Worm (Caenorhabditis elegans): ENCODE results near the gene emb-8.
A peak's percentile ranks its signal among the peaks of the same experiment; 100 is the strongest.

emb-8 gene

DNA sequence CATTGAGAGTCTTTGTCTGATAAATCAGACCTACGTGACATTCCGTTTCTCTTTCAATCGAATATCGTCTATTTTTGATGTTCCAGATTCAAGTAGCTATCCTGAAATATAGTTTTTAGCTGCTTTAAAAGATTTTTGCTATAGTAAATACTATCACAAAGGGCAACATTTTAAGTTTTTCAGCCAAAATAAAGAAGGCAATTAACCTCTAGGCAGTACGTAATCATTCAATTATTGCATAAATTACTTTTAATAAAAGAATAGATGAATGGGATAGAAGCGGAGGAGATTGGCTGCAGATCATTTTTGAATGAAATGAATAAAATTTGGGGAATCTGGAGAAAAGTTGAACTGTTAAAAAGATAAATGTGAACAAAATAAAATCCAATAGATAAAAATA lies 29.8 kb downstream of the emb-8 start, which contains the start of gene ulp-1:
TSS of gene ulp-1 (minus strand) at position 101 of the 400 bp plus-strand sequence.
- TF ChIP-seq ztf-4 (tag; optimal IDR thresholded peaks at IDR 0.05) (no peak), egl-27 (tag; optimal IDR thresholded peaks at IDR 0.05) (no peak), ama-1 (optimal IDR thresholded peaks at IDR 0.05) (no peak), eor-1 (tag; optimal IDR thresholded peaks at IDR 0.05) (no peak), fkh-10 (GFP tag; optimal IDR thresholded peaks at IDR 0.05) (no peak), nhr-23 (tag; optimal IDR thresholded peaks at IDR 0.05) (no peak), lin-39 (tag; optimal IDR thresholded peaks at IDR 0.05) (no peak), nhr-76 (tag; optimal IDR thresholded peaks at IDR 0.05) (no peak)

DNA sequence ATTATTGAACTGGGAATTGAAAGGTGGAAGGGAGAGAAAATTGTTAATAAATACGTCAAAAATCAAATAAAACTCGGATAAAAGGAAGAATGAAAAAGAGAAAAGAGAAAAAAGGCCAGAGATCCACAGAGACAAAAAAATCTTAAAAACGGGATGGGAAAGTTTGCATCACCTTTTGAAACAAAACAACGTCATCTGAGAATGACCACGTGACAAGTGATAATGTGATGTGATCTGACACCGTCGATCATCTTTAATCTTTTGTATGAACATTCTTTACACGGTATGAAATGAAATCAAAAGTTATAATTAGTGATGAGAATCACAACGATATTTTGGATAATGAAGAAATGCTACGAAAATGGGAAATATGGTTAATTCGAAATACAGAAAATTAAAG lies 33.7 kb downstream of the emb-8 start:
- TF ChIP-seq nhr-25 (tag; optimal IDR thresholded peaks at IDR 0.05), result peak; percentile 29
- no peak for TF ChIP-seq unc-39 (tag; optimal IDR thresholded peaks at IDR 0.05)
- TF ChIP-seq nhr-43 (tag; optimal IDR thresholded peaks at IDR 0.05; ENCODE audit: poor library complexity, severe bottlenecking), result peak; percentile 68

DNA sequence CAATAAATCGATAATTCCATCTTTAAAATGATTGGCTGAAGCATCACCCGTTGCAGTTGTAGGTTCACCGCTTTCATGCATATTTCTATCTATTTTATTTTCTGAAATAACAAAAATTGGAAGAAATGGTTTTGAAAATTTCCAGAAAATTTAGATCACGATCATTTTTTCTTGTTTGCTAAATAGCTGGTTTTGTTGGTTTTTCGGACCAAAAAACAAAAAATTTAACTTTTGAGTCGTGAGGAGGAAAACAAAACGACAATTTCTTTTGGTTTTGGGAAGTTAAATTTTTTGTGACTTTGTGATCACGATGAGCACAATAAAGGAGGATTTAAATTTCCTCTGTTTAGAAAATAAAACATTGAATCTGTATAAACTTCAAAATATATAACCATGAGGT lies 34.3 kb downstream of the emb-8 start, which contains the start of gene T10F2.2:
TSS of gene T10F2.2 (minus strand) at position 101 of the 400 bp plus-strand sequence.
- TF ChIP-seq nhr-67 (tag; optimal IDR thresholded peaks at IDR 0.05), result no peak
- TF ChIP-seq elt-3 (tag; optimal IDR thresholded peaks at IDR 0.05), result no peak
- TF ChIP-seq nfya-1 (tag; optimal IDR thresholded peaks at IDR 0.05; ENCODE audit: insufficient read depth), result no peak
- no peak for TF ChIP-seq skn-1 (tag; optimal IDR thresholded peaks at IDR 0.05)
- TF ChIP-seq nhr-28 (tag; optimal IDR thresholded peaks at IDR 0.05), result no peak
- TF ChIP-seq elt-1 (tag; optimal IDR thresholded peaks at IDR 0.05), result no peak
- TF ChIP-seq unc-39 (tag; optimal IDR thresholded peaks at IDR 0.05), result no peak
- TF ChIP-seq nhr-76 (tag; optimal IDR thresholded peaks at IDR 0.05), result no peak
- TF ChIP-seq lsy-12 (tag; optimal IDR thresholded peaks at IDR 0.05), result no peak
- no peak for TF ChIP-seq ama-1 (optimal IDR thresholded peaks at IDR 0.05)
- no peak for TF ChIP-seq nhr-43 (tag; optimal IDR thresholded peaks at IDR 0.05; ENCODE audit: poor library complexity, severe bottlenecking)
- TF ChIP-seq ZK546.5 (tag; optimal IDR thresholded peaks at IDR 0.05), result no peak
- no peak for TF ChIP-seq ceh-28 (tag; optimal IDR thresholded peaks at IDR 0.05)
- TF ChIP-seq fkh-10 (GFP tag; optimal IDR thresholded peaks at IDR 0.05), result no peak
- TF ChIP-seq zag-1 (tag; optimal IDR thresholded peaks at IDR 0.05), result no peak

DNA sequence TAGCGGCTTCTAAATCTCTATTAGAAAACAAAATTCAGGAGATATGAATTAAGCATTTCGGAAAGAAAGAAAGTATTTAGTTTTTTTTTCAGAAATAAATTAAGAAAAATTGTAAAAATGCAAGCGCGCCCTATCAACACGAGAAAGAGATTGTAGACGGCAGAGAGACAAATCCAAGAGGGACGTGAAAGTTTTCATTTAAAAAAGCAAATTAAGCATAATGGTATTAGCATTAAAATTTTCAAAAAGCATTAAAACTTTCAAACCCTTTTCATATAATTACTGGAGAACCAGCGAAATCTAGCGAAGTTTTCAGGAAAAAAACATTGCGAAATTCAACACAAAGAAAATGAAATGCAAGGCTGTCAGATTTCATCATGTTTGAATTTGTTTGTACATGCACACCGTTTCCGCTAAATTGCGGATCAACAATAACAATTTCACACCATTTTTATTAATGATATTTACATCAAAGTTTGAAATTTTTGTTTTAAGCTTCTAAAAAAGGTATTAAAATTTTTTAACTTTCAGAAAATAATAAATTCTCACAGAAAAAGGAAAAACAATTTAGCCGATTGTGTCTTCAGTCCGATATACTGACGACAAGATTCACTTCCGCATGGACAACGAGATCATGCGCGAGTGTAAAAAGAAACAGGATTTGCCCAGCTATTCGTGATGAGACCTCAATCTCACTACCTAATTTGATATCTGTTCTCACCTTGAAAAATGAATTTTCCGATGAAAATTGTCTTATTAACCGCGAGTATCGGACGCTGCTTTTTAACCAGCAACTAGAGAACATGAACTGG lies 36.5 kb downstream of the emb-8 start, which contains the start of gene gars-1:
TSS of gene gars-1 (minus strand) at position 808 of the 812 bp plus-strand sequence.
- TF ChIP-seq pha-4 (tag; optimal IDR thresholded peaks at IDR 0.05) (peak; percentile 4), fkh-10 (GFP tag; optimal IDR thresholded peaks at IDR 0.05) (no peak), fkh-2 (tag; optimal IDR thresholded peaks at IDR 0.05) (no peak), nhr-25 (tag; optimal IDR thresholded peaks at IDR 0.05) (peak; percentile 52), nfya-1 (tag; optimal IDR thresholded peaks at IDR 0.05; ENCODE audit: insufficient read depth) (peak; percentile 36), lin-15B (tag; optimal IDR thresholded peaks at IDR 0.05) (peak; percentile 37), ama-1 (optimal IDR thresholded peaks at IDR 0.05) (peak; percentile 75)

DNA sequence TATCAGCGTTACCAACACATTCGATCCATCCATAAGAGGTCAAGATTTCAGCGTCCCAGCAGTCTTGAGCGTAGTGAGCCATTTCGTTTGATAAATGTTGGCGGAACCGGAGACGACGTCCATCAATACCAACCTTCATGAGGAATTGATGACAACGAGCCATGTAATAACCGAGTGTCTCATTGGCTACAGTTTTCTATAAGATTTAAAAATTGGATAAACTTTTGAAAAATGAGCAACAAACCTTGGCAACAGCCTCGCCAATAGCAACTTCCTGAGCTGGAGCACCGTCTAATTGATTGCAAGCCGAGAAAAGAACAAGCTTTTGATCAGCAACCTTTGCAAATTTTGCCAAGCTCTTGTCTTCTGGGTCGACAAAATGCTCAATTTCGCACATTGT lies 38.7 kb downstream of the emb-8 start:
- no peak for TF ChIP-seq nhr-11 (tag; optimal IDR thresholded peaks at IDR 0.05)
- TF ChIP-seq nhr-25 (tag; optimal IDR thresholded peaks at IDR 0.05), result no peak
- no peak for TF ChIP-seq nhr-77 (tag; optimal IDR thresholded peaks at IDR 0.05)
- TF ChIP-seq lin-15B (tag; optimal IDR thresholded peaks at IDR 0.05), result no peak
- no peak for TF ChIP-seq fos-1 (tag; optimal IDR thresholded peaks at IDR 0.05)
- no peak for TF ChIP-seq ztf-11 (tag; optimal IDR thresholded peaks at IDR 0.05)
- no peak for TF ChIP-seq egl-27 (tag; optimal IDR thresholded peaks at IDR 0.05)
- no peak for TF ChIP-seq jun-1 (tag; optimal IDR thresholded peaks at IDR 0.05)
- no peak for TF ChIP-seq nhr-67 (tag; optimal IDR thresholded peaks at IDR 0.05)
- TF ChIP-seq elt-1 (tag; optimal IDR thresholded peaks at IDR 0.05), result no peak
- no peak for TF ChIP-seq skn-1 (tag; optimal IDR thresholded peaks at IDR 0.05)
- no peak for TF ChIP-seq ZK546.5 (tag; optimal IDR thresholded peaks at IDR 0.05)

DNA sequence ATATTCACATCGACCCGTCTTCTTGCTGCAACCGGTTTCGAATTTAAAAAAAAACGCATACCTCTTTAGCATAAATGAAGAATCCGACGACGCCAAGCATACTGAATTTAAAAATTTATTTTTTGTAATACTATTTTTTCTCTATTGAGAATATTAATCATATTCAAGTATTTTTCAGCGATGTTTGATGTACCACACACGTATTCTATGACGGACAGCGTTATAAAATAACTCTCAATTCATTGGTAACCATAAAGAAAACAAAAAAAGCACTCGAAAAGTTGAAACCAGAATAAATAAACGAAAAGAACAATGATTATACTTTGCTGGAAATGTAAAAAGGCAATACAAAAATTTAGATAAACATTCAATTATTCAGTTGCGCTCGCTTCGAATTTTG lies 40.0 kb downstream of the emb-8 start, which contains the start of gene T10F2.5:
TSS of gene T10F2.5 (minus strand) at position 101 of the 400 bp plus-strand sequence.
- TF ChIP-seq elt-1 (tag; optimal IDR thresholded peaks at IDR 0.05) (no peak), nhr-43 (tag; optimal IDR thresholded peaks at IDR 0.05; ENCODE audit: poor library complexity, severe bottlenecking) (peak; percentile 9), skn-1 (tag; optimal IDR thresholded peaks at IDR 0.05) (no peak), ceh-16 (tag; optimal IDR thresholded peaks at IDR 0.05) (no peak), nhr-23 (tag; optimal IDR thresholded peaks at IDR 0.05) (peak; percentile 0)

Measured in whole organism, L3 larva.